Fruit fly (Drosophila melanogaster): ENCODE data around the gene Dad.

Dad gene

dm6 chr3R:17056183-17056904, 2.5 kb downstream of the Dad start (continued):
- TF ChIP-seq CG12236 (GFP tag; optimal IDR thresholded peaks at IDR 0.05): no peak
- TF ChIP-seq tx (GFP tag; optimal IDR thresholded peaks at IDR 0.05): no peak
- peak in 1 of 2 experiments; percentile 70 for TF ChIP-seq Hr51 (GFP tag; optimal IDR thresholded peaks at IDR 0.05)
- no peak for TF ChIP-seq Antp (GFP tag; optimal IDR thresholded peaks at IDR 0.05)
- TF ChIP-seq CG17385 (GFP tag; optimal IDR thresholded peaks at IDR 0.05): peak; percentile 30
- TF ChIP-seq aop (GFP tag; IDR thresholded peaks at IDR 0.05): no peak
- TF ChIP-seq sr (GFP tag; IDR thresholded peaks at IDR 0.05): 0 out of 3 replicates have a peak, but pooled peaks have one; percentile 54
- TF ChIP-seq CG7987 (GFP tag; optimal IDR thresholded peaks at IDR 0.05): peak; percentile 34
- TF ChIP-seq inv (GFP tag; IDR thresholded peaks at IDR 0.05; ENCODE audit: partially characterized antibody): no peak
- peak; percentile 99 for TF ChIP-seq Med (GFP tag)
- peak; percentile 31 for TF ChIP-seq CrebB (tag; optimal IDR thresholded peaks at IDR 0.05)
- TF ChIP-seq Mad (GFP tag; optimal IDR thresholded peaks at IDR 0.05): no peak
- TF ChIP-seq slou (GFP tag; optimal IDR thresholded peaks at IDR 0.05): no peak
- TF ChIP-seq gfzf (GFP tag; optimal IDR thresholded peaks at IDR 0.05): no peak
- TF ChIP-seq CG16815 (GFP tag; optimal IDR thresholded peaks at IDR 0.05): no peak
- peak; percentile 64; the same call in 2 of the 3 replicates for TF ChIP-seq Dbx (GFP tag; IDR thresholded peaks at IDR 0.05)
- no peak for TF ChIP-seq ranshi (GFP tag; IDR thresholded peaks at IDR 0.05)
- no peak for TF ChIP-seq CG18619 (GFP tag; optimal IDR thresholded peaks at IDR 0.05)
- TF ChIP-seq Oaz (GFP tag; IDR thresholded peaks at IDR 0.05): no peak
- no peak for TF ChIP-seq Asciz (GFP tag; optimal IDR thresholded peaks at IDR 0.05)
- TF ChIP-seq CG9876 (GFP tag; optimal IDR thresholded peaks at IDR 0.05): no peak
- TF ChIP-seq kay (GFP tag; optimal IDR thresholded peaks at IDR 0.05): peak; percentile 58
- no peak for TF ChIP-seq CG4424 (GFP tag; optimal IDR thresholded peaks at IDR 0.05)
- TF ChIP-seq stc (GFP tag; IDR thresholded peaks at IDR 0.05): no peak
- TF ChIP-seq Ssrp (tag; optimal IDR thresholded peaks at IDR 0.05): no peak
- TF ChIP-seq esg (GFP tag; conservative IDR thresholded peaks at IDR 0.05): no peak
- no peak for TF ChIP-seq CG4617 (GFP tag; optimal IDR thresholded peaks at IDR 0.05; ENCODE audit: borderline replicate concordance)
- peak in 1 of 2 experiments; percentile 67 for TF ChIP-seq crp (GFP tag; optimal IDR thresholded peaks at IDR 0.05)
- no peak for TF ChIP-seq Lhr (GFP tag; optimal IDR thresholded peaks at IDR 0.05)
- no peak for TF ChIP-seq CG17328 (GFP tag; IDR thresholded peaks at IDR 0.05)
- peak; percentile 95 for TF ChIP-seq CG10209 (GFP tag; optimal IDR thresholded peaks at IDR 0.05)
- TF ChIP-seq Atf-2 (GFP tag; optimal IDR thresholded peaks at IDR 0.05): no peak
- no peak for TF ChIP-seq grn (GFP tag; optimal IDR thresholded peaks at IDR 0.05)
- TF ChIP-seq CG12659 (GFP tag; optimal IDR thresholded peaks at IDR 0.05): no peak
- no peak for TF ChIP-seq fd3F (GFP tag; optimal IDR thresholded peaks at IDR 0.05)
- TF ChIP-seq CG2120 (GFP tag; optimal IDR thresholded peaks at IDR 0.05): peak; percentile 15
- TF ChIP-seq CG11247 (GFP tag; IDR thresholded peaks at IDR 0.05): 0 out of 2 replicates have a peak, but pooled peaks have one; percentile 29
- TF ChIP-seq CG10366 (GFP tag; IDR thresholded peaks at IDR 0.05): no peak
- TF ChIP-seq ash1 (GFP tag; optimal IDR thresholded peaks at IDR 0.05): peak; percentile 32
- TF ChIP-seq NFAT (GFP tag; IDR thresholded peaks at IDR 0.05): peak; percentile 52; the same call in 1 of the 2 replicates
- peak in 1 of 2 experiments; percentile 46 for TF ChIP-seq Eip74EF (GFP tag; optimal IDR thresholded peaks at IDR 0.05)
- peak; percentile 38 for TF ChIP-seq CG13296 (GFP tag; optimal IDR thresholded peaks at IDR 0.05)
- no peak for TF ChIP-seq shn (GFP tag; optimal IDR thresholded peaks at IDR 0.05)
- peak; percentile 63; the same call in 1 of the 3 replicates for TF ChIP-seq CG34422 (GFP tag; IDR thresholded peaks at IDR 0.05)
- peak; percentile 62 for TF ChIP-seq Nf-YB (GFP tag; optimal IDR thresholded peaks at IDR 0.05)
- TF ChIP-seq Atf3 (GFP tag; optimal IDR thresholded peaks at IDR 0.05): peak; percentile 77
- TF ChIP-seq CG14710 (tag; optimal IDR thresholded peaks at IDR 0.05): no peak
- TF ChIP-seq vfl (GFP tag; optimal IDR thresholded peaks at IDR 0.05): no peak
- no peak for TF ChIP-seq NK7.1 (GFP tag; optimal IDR thresholded peaks at IDR 0.05)

Data from whole organism, embryonic.